Worm (Caenorhabditis elegans) whole organism, L4 larva: ENCODE data around the gene chpf-1.

Experiments used
- F37D6.2 ChIP-seq: sonication (generic microtip); optimal IDR thresholded peaks from 2 replicates; lab custom pipeline; 2016; ENCODE audit warnings: mild to moderate bottlenecking, missing genetic modification characterization, missing compliant biosample characterization
- F49E8.2 ChIP-seq: sonication (generic microtip); optimal IDR thresholded peaks from 2 replicates; lab custom pipeline; 2016; ENCODE audit warnings: missing compliant biosample characterization, mild to moderate bottlenecking, missing genetic modification characterization, borderline replicate concordance
- Y105C5A.15 ChIP-seq: fragments of 200-800 bp; sonication (Bioruptor generic); IDR thresholded peaks from 2 replicates; pipeline ENCODE4 v1.3.6; 2022; ENCODE audit warnings: missing genetic modification characterization, missing compliant biosample characterization
- Y5F2A.4 ChIP-seq: fragments of 200-800 bp; sonication (Bioruptor generic); optimal IDR thresholded peaks from 2 replicates; lab custom pipeline; 2018; ENCODE audit warnings: mild to moderate bottlenecking, missing genetic modification characterization, missing compliant biosample characterization
- aha-1 ChIP-seq: fragments of 150-350 bp; peaks from one replicate; lab custom pipeline; 2014; ENCODE audit warnings: missing biosample characterization, missing genetic modification characterization
- arid-1 ChIP-seq: fragments of 200-800 bp; sonication (Bioruptor generic); conservative IDR thresholded peaks from 2 replicates; pipeline ENCODE4 v1.3.6; 2022; ENCODE audit warnings: missing genetic modification reagents, missing genetic modification characterization, missing compliant biosample characterization
- attf-4 ChIP-seq: sonication (generic microtip); optimal IDR thresholded peaks from 3 replicates; lab custom pipeline; 2017; ENCODE audit warnings: missing biosample characterization, missing genetic modification characterization
- ceh-20 ChIP-seq: fragments of 200-800 bp; sonication (Bioruptor generic); IDR thresholded peaks from 2 replicates; pipeline ENCODE4 v1.3.6; 2022; ENCODE audit warnings: missing genetic modification reagents, missing genetic modification characterization, missing compliant biosample characterization
- ceh-28 ChIP-seq: fragments of 150-350 bp; optimal IDR thresholded peaks from 2 replicates; lab custom pipeline; 2014; ENCODE audit warnings: missing biosample characterization, missing genetic modification reagents, missing genetic modification characterization
- dmd-9 ChIP-seq: fragments of 200-800 bp; sonication (Bioruptor generic); IDR thresholded peaks from 2 replicates; pipeline ENCODE4 v1.3.6; 2022; ENCODE audit warnings: missing genetic modification reagents, missing genetic modification characterization, missing compliant biosample characterization
- dpl-1 ChIP-seq: fragments of 150-350 bp; optimal IDR thresholded peaks from 2 replicates; lab custom pipeline; 2014; ENCODE audit warnings: missing biosample characterization, missing genetic modification reagents, missing genetic modification characterization
- duxl-1 ChIP-seq: sonication (generic microtip); optimal IDR thresholded peaks from 2 replicates; lab custom pipeline; 2016; ENCODE audit warnings: mild to moderate bottlenecking, missing genetic modification characterization, moderate library complexity, missing compliant biosample characterization; ENCODE audit not compliant: poor library complexity
- fkh-10 ChIP-seq: fragments of 150-350 bp; optimal IDR thresholded peaks from 2 replicates; lab custom pipeline; 2014; ENCODE audit warnings: missing biosample characterization, missing genetic modification reagents, missing genetic modification characterization
- fos-1 ChIP-seq: fragments of 150-350 bp; optimal IDR thresholded peaks from 2 replicates; lab custom pipeline; 2014; ENCODE audit warnings: missing biosample characterization, missing genetic modification characterization
- hlh-11 ChIP-seq: fragments of 200-800 bp; sonication (Bioruptor generic); optimal IDR thresholded peaks from 2 replicates; lab custom pipeline; 2018; ENCODE audit warnings: mild to moderate bottlenecking, missing genetic modification characterization, missing compliant biosample characterization
- hlh-30 ChIP-seq: sonication (generic microtip); optimal IDR thresholded peaks from 2 replicates; lab custom pipeline; 2017; ENCODE audit warnings: antibody characterized with exemption, mild to moderate bottlenecking, missing genetic modification characterization, missing compliant biosample characterization; ENCODE audit not compliant: insufficient read depth
- jun-1 ChIP-seq: fragments of 150-350 bp; optimal IDR thresholded peaks from 2 replicates; lab custom pipeline; 2014; ENCODE audit warnings: missing biosample characterization, missing genetic modification reagents, missing genetic modification characterization
- lim-7 ChIP-seq: fragments of 200-800 bp; sonication (Bioruptor generic); IDR thresholded peaks from 2 replicates; pipeline ENCODE4 v1.3.6; 2022; ENCODE audit warnings: missing genetic modification characterization, missing compliant biosample characterization
- lin-15B ChIP-seq: fragments of 150-350 bp; sonication (generic microtip); optimal IDR thresholded peaks from 3 replicates; lab custom pipeline; 2014; ENCODE audit warnings: missing biosample characterization, missing genetic modification characterization
- lir-3 ChIP-seq: sonication (generic microtip); optimal IDR thresholded peaks from 2 replicates; lab custom pipeline; 2016; ENCODE audit warnings: mild to moderate bottlenecking, missing genetic modification characterization, missing compliant biosample characterization
- madf-9 ChIP-seq: fragments of 200-800 bp; sonication (Bioruptor generic); conservative IDR thresholded peaks from 2 replicates; pipeline ENCODE4 v1.3.6; 2022; ENCODE audit warnings: missing genetic modification reagents, missing genetic modification characterization, missing compliant biosample characterization
- mes-2 ChIP-seq: sonication (generic microtip); optimal IDR thresholded peaks from 2 replicates; lab custom pipeline; 2016; ENCODE audit warnings: missing genotype, mild to moderate bottlenecking, missing genetic modification characterization, missing compliant biosample characterization; ENCODE audit not compliant: poor library complexity, severe bottlenecking
- nhr-102 ChIP-seq: sonication (generic microtip); optimal IDR thresholded peaks from 2 replicates; lab custom pipeline; 2016; ENCODE audit warnings: mild to moderate bottlenecking, missing genetic modification characterization, moderate library complexity, missing compliant biosample characterization
- nhr-28 ChIP-seq: fragments of 150-350 bp; optimal IDR thresholded peaks from 2 replicates; lab custom pipeline; 2014; ENCODE audit warnings: missing biosample characterization, missing genetic modification characterization
- nhr-6 ChIP-seq: fragments of 150-350 bp; optimal IDR thresholded peaks from 2 replicates; lab custom pipeline; 2014; ENCODE audit warnings: missing biosample characterization, missing genetic modification characterization
- pha-4 ChIP-seq, 2 experiments: fragments of 150-350 bp in 1 of 2; fragments of 200-800 bp in 1 of 2; sonication (Bioruptor generic) in 1 of 2; IDR thresholded peaks in 1 of 2; optimal IDR thresholded peaks in 1 of 2; 2 replicates each; pipeline versions ENCODE4 v1.3.6 to Lab custom; 2014 to 2022; ENCODE audit warnings: missing genetic modification characterization in 2 of 2, missing genetic modification reagents in 2 of 2, missing biosample characterization in 1 of 2, missing compliant biosample characterization in 1 of 2
- php-3 ChIP-seq: fragments of 200-800 bp; sonication (Bioruptor generic); IDR thresholded peaks from 2 replicates; pipeline ENCODE4 v1.3.6; 2022; ENCODE audit warnings: missing genetic modification reagents, missing genetic modification characterization, missing compliant biosample characterization
- rbr-2 ChIP-seq: sonication (generic microtip); optimal IDR thresholded peaks from 2 replicates; lab custom pipeline; 2016; ENCODE audit warnings: missing genotype, missing genetic modification characterization, missing compliant biosample characterization
- saeg-2 ChIP-seq: fragments of 200-800 bp; sonication (Bioruptor generic); IDR thresholded peaks from 2 replicates; pipeline ENCODE4 v1.3.6; 2022; ENCODE audit warnings: missing genetic modification reagents, missing genetic modification characterization, missing compliant biosample characterization
- sdz-12 ChIP-seq: fragments of 200-800 bp; sonication (Bioruptor generic); optimal IDR thresholded peaks from 2 replicates; lab custom pipeline; 2018; ENCODE audit warnings: mild to moderate bottlenecking, missing genetic modification characterization, missing compliant biosample characterization
- set-16 ChIP-seq: fragments of 200-800 bp; sonication (Bioruptor generic); IDR thresholded peaks from 2 replicates; pipeline ENCODE4 v1.3.6; 2022; ENCODE audit warnings: missing genetic modification reagents, missing genetic modification characterization, missing compliant biosample characterization
- snpc-4 ChIP-seq: fragments of 150-350 bp; optimal IDR thresholded peaks from 2 replicates; lab custom pipeline; 2014; ENCODE audit warnings: missing biosample characterization, missing genetic modification characterization
- unc-39 ChIP-seq: sonication (generic microtip); optimal IDR thresholded peaks from 2 replicates; lab custom pipeline; 2017; ENCODE audit warnings: missing biosample characterization, missing genetic modification characterization
- zip-11 ChIP-seq: fragments of 200-800 bp; sonication (Bioruptor generic); IDR thresholded peaks from 2 replicates; pipeline ENCODE4 v1.3.6; 2022; ENCODE audit warnings: missing genetic modification characterization, missing compliant biosample characterization
- zip-2 ChIP-seq: fragments of 150-350 bp; optimal IDR thresholded peaks from 2 replicates; lab custom pipeline; 2014; ENCODE audit warnings: missing biosample characterization, missing genetic modification characterization

The chpf-1 gene

DNA sequence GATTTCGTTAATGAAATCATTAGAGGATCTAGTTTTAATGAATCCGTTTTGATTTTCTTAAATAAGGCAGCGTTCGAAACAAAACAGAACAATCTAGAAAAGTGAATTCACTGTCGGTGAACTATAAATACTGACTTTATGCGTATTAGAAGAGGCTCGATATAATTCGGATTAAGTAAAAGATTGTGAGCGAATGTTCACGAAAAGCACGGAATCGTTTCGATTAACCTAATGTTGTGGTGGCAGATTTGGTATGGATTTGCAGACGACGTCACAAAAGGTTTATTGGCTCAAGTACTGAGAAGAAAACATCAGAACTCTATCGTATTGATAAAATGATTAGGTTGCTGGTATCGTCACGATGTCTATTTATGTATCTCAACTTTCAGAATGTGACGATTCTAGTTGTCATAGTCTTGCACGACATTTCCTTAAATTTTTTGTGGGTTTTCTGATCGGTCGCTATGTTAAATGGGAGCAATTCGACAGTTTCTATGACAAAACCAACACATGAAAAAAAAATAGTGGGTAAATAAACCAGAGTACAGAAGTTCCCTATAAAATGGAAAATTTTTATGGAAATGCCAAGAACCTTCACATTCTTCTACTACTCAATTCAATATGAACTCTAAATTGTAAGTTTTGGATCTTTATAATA, 26.1 kb upstream of the chpf-1 start, which contains the start of the genes pyt-1 and fipr-7:
pyt-1 (minus strand) TSS at position 101 of the 658 bp plus-strand sequence.
fipr-7 (plus strand) TSS at position 608 of the 658 bp plus-strand sequence.
- TF ChIP-seq aha-1 (tag; lab: Kevin White, UChicago) (no peak), nhr-102 (tag; lab: Kevin White, UChicago) (no peak), hlh-30 (tag; lab: Kevin White, UChicago) (no peak), lir-3 (no peak), sdz-12 (GFP tag; lab: Kevin White, UChicago) (no peak), lin-15B (no peak), ceh-20 (GFP tag; lab: Robert Waterston, UW) (no peak), dpl-1 (GFP tag; lab: Kevin White, UChicago) (no peak), zip-11 (GFP tag; lab: Robert Waterston, UW) (no peak), Y5F2A.4 (GFP tag; lab: Kevin White, UChicago) (no peak), set-16 (no peak), nhr-6 (tag; lab: Kevin White, UChicago) (no peak), fkh-10 (no peak), hlh-11 (no peak), attf-4 (tag; lab: Kevin White, UChicago) (no peak), zip-2 (tag; lab: Kevin White, UChicago) (no peak), pha-4 (GFP tag; IDR thresholded peaks at IDR 0.05; lab: Robert Waterston, UW) (no peak), pha-4 (tag; optimal IDR thresholded peaks at IDR 0.05; lab: Kevin White, UChicago) (no peak), madf-9 (GFP tag; lab: Robert Waterston, UW) (no peak), mes-2 (no peak)

- TF ChIP-seq jun-1 (tag; lab: Kevin White, UChicago) = no peak
- TF ChIP-seq snpc-4 (tag; lab: Kevin White, UChicago) = no peak
- TF ChIP-seq nhr-28 = no peak
- TF ChIP-seq duxl-1 (tag; lab: Kevin White, UChicago) = no peak
- TF ChIP-seq F49E8.2 (tag; lab: Kevin White, UChicago) = no peak
- TF ChIP-seq dmd-9 = no peak
- TF ChIP-seq php-3 (GFP tag; lab: Robert Waterston, UW) = no peak
- no peak for TF ChIP-seq F37D6.2 (tag; lab: Kevin White, UChicago)
- TF ChIP-seq mes-2 = no peak
- no peak for TF ChIP-seq unc-39 (tag; lab: Kevin White, UChicago)
- TF ChIP-seq fos-1 (tag; lab: Kevin White, UChicago) = no peak
- no peak for TF ChIP-seq rbr-2 (tag; lab: Kevin White, UChicago)
- TF ChIP-seq lim-7 (GFP tag; lab: Robert Waterston, UW) = no peak
- TF ChIP-seq saeg-2 (GFP tag; lab: Robert Waterston, UW) = no peak
- no peak for TF ChIP-seq arid-1 (GFP tag; lab: Robert Waterston, UW)
- TF ChIP-seq nhr-102 (tag; lab: Kevin White, UChicago) = no peak
- no peak for TF ChIP-seq dpl-1 (GFP tag; lab: Kevin White, UChicago)
Observed at ce11 chrV:10228360-10228759, 25.1 kb upstream of the chpf-1 start, which contains the start of gene fipr-4. TSS of gene fipr-4 (minus strand) at chrV:10228460.

DNA sequence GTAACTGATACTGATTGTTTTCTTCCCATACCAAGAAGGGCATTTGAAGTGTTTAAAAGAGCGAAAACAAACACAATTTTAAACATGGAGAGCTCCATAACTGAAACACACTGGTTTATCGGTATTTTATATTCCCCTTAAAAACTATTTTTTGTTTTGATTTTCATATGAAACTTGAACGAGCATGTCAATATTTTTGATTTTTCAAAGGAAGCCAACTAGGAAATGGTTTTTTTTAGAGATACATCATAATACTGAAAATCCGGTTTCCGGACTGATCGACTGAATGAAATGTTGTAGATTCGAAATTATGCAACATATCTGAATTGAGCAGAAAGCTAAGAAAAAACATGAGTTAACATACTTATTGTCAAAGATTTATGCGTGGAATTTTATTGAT, 24.0 kb upstream of the chpf-1 start, which contains the start of gene ttr-19:
ttr-19 (minus strand) TSS at position 101 of the 400 bp plus-strand sequence.
- TF ChIP-seq Y105C5A.15 (GFP tag; lab: Robert Waterston, UW) = no peak
- TF ChIP-seq, all 104 proteins: peak for 0

ce11 chrV:10225610-10226009, 22.3 kb upstream of the chpf-1 start, which contains the start of gene daf-36:
TSS of gene daf-36 (minus strand) at chrV:10225710.
- TF ChIP-seq nhr-28 = peak; percentile 39
- TF ChIP-seq ceh-28 (tag; lab: Kevin White, UChicago) = no peak
